Worm (Caenorhabditis elegans) whole organism, L4/young adult: ENCODE measurements around the gene pqn-16.

ENCODE experiments used
- W03F9.2 ChIP-seq: fragments of 150-350 bp; optimal IDR thresholded peaks from 2 replicates; lab custom pipeline; 2014; ENCODE audit warnings: missing biosample characterization, missing genetic modification characterization
- him-1 ChIP-seq: sonication (generic microtip); optimal IDR thresholded peaks from 2 replicates; lab custom pipeline; 2016; ENCODE audit warnings: missing genotype, missing genetic modification reagents, missing genetic modification characterization, missing compliant biosample characterization

ce11 chrV:9173789-9174188 lies at the start of gene pqn-16:
- TF ChIP-seq him-1 (no peak), W03F9.2 (no peak)
